Fruit fly (Drosophila melanogaster): ENCODE measurements around the gene Tif-IA.

Tif-IA gene

dm6 chr2L:22249570-22250274 lies at the start of gene Tif-IA:
Gene Tif-IA (plus strand): TSS chr2L:22249876.
- TF ChIP-seq Dll (optimal IDR thresholded peaks at IDR 0.05) = no peak
- no peak for TF ChIP-seq psq (optimal IDR thresholded peaks at IDR 0.05)
- no peak for TF ChIP-seq usp (GFP tag; optimal IDR thresholded peaks at IDR 0.05)
- no peak for TF ChIP-seq CG8478 (optimal IDR thresholded peaks at IDR 0.05)
- no peak for TF ChIP-seq EcR (GFP tag; optimal IDR thresholded peaks at IDR 0.05)
- no peak for TF ChIP-seq pan (optimal IDR thresholded peaks at IDR 0.05)

dm6 chr2L:22214276-22214675 lies 35.4 kb upstream of the Tif-IA start, which contains the start of gene Ir40a:
Gene Ir40a (minus strand): TSS chr2L:22214376.
- TF ChIP-seq CG8478 (optimal IDR thresholded peaks at IDR 0.05) (no peak), pan (optimal IDR thresholded peaks at IDR 0.05) (no peak), EcR (GFP tag; optimal IDR thresholded peaks at IDR 0.05) (no peak), usp (GFP tag; optimal IDR thresholded peaks at IDR 0.05) (no peak), psq (optimal IDR thresholded peaks at IDR 0.05) (no peak), Dll (optimal IDR thresholded peaks at IDR 0.05) (no peak)

- TF ChIP-seq CG8478 (optimal IDR thresholded peaks at IDR 0.05) = no peak
- no peak for TF ChIP-seq usp (GFP tag; optimal IDR thresholded peaks at IDR 0.05)
- no peak for TF ChIP-seq pan (optimal IDR thresholded peaks at IDR 0.05)
- no peak for TF ChIP-seq psq (optimal IDR thresholded peaks at IDR 0.05)
- no peak for TF ChIP-seq EcR (GFP tag; optimal IDR thresholded peaks at IDR 0.05)
- TF ChIP-seq Dll (optimal IDR thresholded peaks at IDR 0.05) = no peak
These were observed 10.0 kb upstream of the Tif-IA start, which contains the start of gene Nubpl for dm6 chr2L:22239611-22240219. Gene Nubpl (plus strand): TSS chr2L:22239916.

- TF ChIP-seq psq (optimal IDR thresholded peaks at IDR 0.05) (no peak), usp (GFP tag; optimal IDR thresholded peaks at IDR 0.05) (no peak), CG8478 (optimal IDR thresholded peaks at IDR 0.05) (no peak), pan (optimal IDR thresholded peaks at IDR 0.05) (no peak), Dll (optimal IDR thresholded peaks at IDR 0.05) (no peak), EcR (GFP tag; optimal IDR thresholded peaks at IDR 0.05) (no peak)
These were observed 2.1 kb upstream of the Tif-IA start, which contains the start of gene RpL21 for dm6 chr2L:22247455-22248058. Gene RpL21 (minus strand): TSS chr2L:22247875.

dm6 chr2L:22248230-22248629 lies 1.4 kb upstream of the Tif-IA start:
- no peak for TF ChIP-seq psq (optimal IDR thresholded peaks at IDR 0.05)

dm6 chr2L:22261047-22261446 lies 11.4 kb downstream of the Tif-IA start:
- TF ChIP-seq EcR (GFP tag; optimal IDR thresholded peaks at IDR 0.05) = no peak
- no peak for TF ChIP-seq Dll (optimal IDR thresholded peaks at IDR 0.05)
- TF ChIP-seq CG8478 (optimal IDR thresholded peaks at IDR 0.05) = no peak
- TF ChIP-seq pan (optimal IDR thresholded peaks at IDR 0.05) = no peak

dm6 chr2L:22281900-22282299 lies 32.2 kb downstream of the Tif-IA start:
- TF ChIP-seq CG8478 (optimal IDR thresholded peaks at IDR 0.05) (no peak), Dll (optimal IDR thresholded peaks at IDR 0.05) (no peak)

- TF ChIP-seq psq (optimal IDR thresholded peaks at IDR 0.05) = no peak
- no peak for TF ChIP-seq usp (GFP tag; optimal IDR thresholded peaks at IDR 0.05)
- no peak for TF ChIP-seq Dll (optimal IDR thresholded peaks at IDR 0.05)
- TF ChIP-seq CG8478 (optimal IDR thresholded peaks at IDR 0.05) = no peak
- no peak for TF ChIP-seq pan (optimal IDR thresholded peaks at IDR 0.05)
- no peak for TF ChIP-seq EcR (GFP tag; optimal IDR thresholded peaks at IDR 0.05)
These were observed 43.1 kb downstream of the Tif-IA start for dm6 chr2L:22292777-22293176.
